Fruit fly (Drosophila melanogaster): ENCODE data around the gene CG7523.

dm6 chr3R:17701131-17701593, 30.5 kb upstream of the CG7523 start:
- TF ChIP-seq CG17328 (GFP tag; IDR thresholded peaks at IDR 0.05) (no peak), CG3726 (GFP tag; IDR thresholded peaks at IDR 0.05) (no peak), Pdp1 (GFP tag; optimal IDR thresholded peaks at IDR 0.05) (peak in 1 of 2 experiments; percentile 40), Med (GFP tag) (peak; percentile 80), CG12104 (GFP tag; optimal IDR thresholded peaks at IDR 0.05) (no peak), CG1024 (GFP tag; IDR thresholded peaks at IDR 0.05) (no peak), Nf-YA (GFP tag; IDR thresholded peaks at IDR 0.05) (no peak), dm (GFP tag; optimal IDR thresholded peaks at IDR 0.05) (no peak), sd (tag; optimal IDR thresholded peaks at IDR 0.05) (no peak), CG42726 (GFP tag; IDR thresholded peaks at IDR 0.05; ENCODE audit: partially characterized antibody) (no peak), toy (GFP tag; IDR thresholded peaks at IDR 0.05) (no peak), cato (GFP tag; optimal IDR thresholded peaks at IDR 0.05; ENCODE audit: borderline replicate concordance) (no peak)
